Worm (Caenorhabditis elegans) whole organism, mixed stage, embryonic: ENCODE measurements around the gene sup-26.
A peak's percentile ranks its signal among the peaks of the same experiment; 100 is the strongest.

Experiments
- M03D4.4 ChIP-seq: sonication (generic microtip); optimal IDR thresholded peaks from 2 replicates; lab custom pipeline; 2017; ENCODE audit warnings: mild to moderate bottlenecking, missing genetic modification characterization, missing compliant biosample characterization
- bed-3 ChIP-seq: fragments of 200-800 bp; sonication (Bioruptor generic); optimal IDR thresholded peaks from 3 replicates; lab custom pipeline; 2018; ENCODE audit warnings: mild to moderate bottlenecking, missing genetic modification characterization, moderate library complexity, missing compliant biosample characterization
- blmp-1 ChIP-seq: fragments of 150-350 bp; optimal IDR thresholded peaks from 2 replicates; lab custom pipeline; 2014; ENCODE audit warnings: missing biosample characterization, missing genetic modification characterization
- ceh-39 ChIP-seq: fragments of 150-350 bp; optimal IDR thresholded peaks from 2 replicates; lab custom pipeline; 2014; ENCODE audit warnings: missing biosample characterization, missing genetic modification characterization
- ceh-43 ChIP-seq: fragments of 200-800 bp; sonication (Bioruptor generic); optimal IDR thresholded peaks from 2 replicates; lab custom pipeline; 2018; ENCODE audit warnings: mild to moderate bottlenecking, missing genetic modification characterization, moderate library complexity, missing compliant biosample characterization
- ceh-83 ChIP-seq: fragments of 200-800 bp; sonication (Bioruptor generic); optimal IDR thresholded peaks from 2 replicates; lab custom pipeline; 2018; ENCODE audit warnings: mild to moderate bottlenecking, missing genetic modification characterization, missing compliant biosample characterization
- ces-1 ChIP-seq: fragments of 150-350 bp; optimal IDR thresholded peaks from 2 replicates; lab custom pipeline; 2014; ENCODE audit warnings: missing biosample characterization, missing genetic modification reagents, missing genetic modification characterization
- cnd-1 ChIP-seq: fragments of 200-800 bp; sonication (Bioruptor generic); optimal IDR thresholded peaks from 2 replicates; lab custom pipeline; 2018; ENCODE audit warnings: mild to moderate bottlenecking, missing genetic modification characterization, missing compliant biosample characterization
- drap-1 ChIP-seq: fragments of 200-800 bp; sonication (Bioruptor generic); optimal IDR thresholded peaks from 3 replicates; lab custom pipeline; 2018; ENCODE audit warnings: mild to moderate bottlenecking, missing genetic modification characterization, missing compliant biosample characterization
- elt-1 ChIP-seq: sonication (generic microtip); optimal IDR thresholded peaks from 2 replicates; lab custom pipeline; 2017; ENCODE audit warnings: missing genetic modification characterization, mild to moderate bottlenecking, missing compliant biosample characterization, antibody characterized with exemption, moderate library complexity, borderline replicate concordance; ENCODE audit not compliant: insufficient read depth
- flh-1 ChIP-seq: fragments of 200-800 bp; sonication (Bioruptor generic); optimal IDR thresholded peaks from 2 replicates; lab custom pipeline; 2018; ENCODE audit warnings: mild to moderate bottlenecking, missing genetic modification characterization, moderate library complexity, missing compliant biosample characterization
- ham-2 ChIP-seq: fragments of 200-800 bp; sonication (Bioruptor generic); optimal IDR thresholded peaks from 2 replicates; lab custom pipeline; 2018; ENCODE audit warnings: mild to moderate bottlenecking, missing genetic modification characterization, missing compliant biosample characterization
- hlh-1 ChIP-seq: fragments of 150-350 bp; optimal IDR thresholded peaks from 2 replicates; lab custom pipeline; 2014; ENCODE audit warnings: missing biosample characterization, missing genetic modification reagents, missing genetic modification characterization
- lin-13 ChIP-seq: fragments of 150-350 bp; optimal IDR thresholded peaks from 2 replicates; lab custom pipeline; 2014; ENCODE audit warnings: missing biosample characterization, missing genetic modification characterization
- lsy-2 ChIP-seq: fragments of 150-350 bp; optimal IDR thresholded peaks from 2 replicates; lab custom pipeline; 2014; ENCODE audit warnings: missing biosample characterization, missing genetic modification characterization
- mab-5 ChIP-seq: fragments of 150-350 bp; optimal IDR thresholded peaks from 2 replicates; lab custom pipeline; 2014; ENCODE audit warnings: missing biosample characterization, missing genetic modification characterization
- mep-1 ChIP-seq: fragments of 150-350 bp; optimal IDR thresholded peaks from 2 replicates; lab custom pipeline; 2017; ENCODE audit warnings: missing biosample characterization, missing genetic modification reagents, missing genetic modification characterization, inconsistent platforms
- mls-2 ChIP-seq: sonication (generic microtip); optimal IDR thresholded peaks from 2 replicates; lab custom pipeline; 2016; ENCODE audit warnings: mild to moderate bottlenecking, missing genetic modification characterization, moderate library complexity, missing compliant biosample characterization
- nhr-12 ChIP-seq: fragments of 150-350 bp; optimal IDR thresholded peaks from 2 replicates; lab custom pipeline; 2014; ENCODE audit warnings: missing biosample characterization, missing genetic modification characterization
- nhr-2 ChIP-seq: fragments of 150-350 bp; optimal IDR thresholded peaks from 2 replicates; lab custom pipeline; 2014; ENCODE audit warnings: missing biosample characterization, missing genetic modification characterization
- nhr-237 ChIP-seq: fragments of 150-350 bp; optimal IDR thresholded peaks from 2 replicates; lab custom pipeline; 2014; ENCODE audit warnings: missing biosample characterization, missing genetic modification characterization
- nhr-28 ChIP-seq: fragments of 150-350 bp; optimal IDR thresholded peaks from 2 replicates; lab custom pipeline; 2014; ENCODE audit warnings: missing biosample characterization, missing genetic modification characterization
- nhr-76 ChIP-seq: sonication (generic microtip); optimal IDR thresholded peaks from 2 replicates; lab custom pipeline; 2017; ENCODE audit warnings: missing biosample characterization, missing genetic modification characterization
- pha-4 ChIP-seq: fragments of 150-350 bp; optimal IDR thresholded peaks from 2 replicates; lab custom pipeline; 2018; ENCODE audit warnings: missing biosample characterization, missing genetic modification reagents, missing genetic modification characterization
- sem-2 ChIP-seq: fragments of 200-800 bp; sonication (Bioruptor generic); optimal IDR thresholded peaks from 2 replicates; lab custom pipeline; 2018; ENCODE audit warnings: mild to moderate bottlenecking, missing genetic modification characterization, missing compliant biosample characterization
- snpc-4 ChIP-seq: fragments of 150-350 bp; optimal IDR thresholded peaks from 2 replicates; lab custom pipeline; 2014; ENCODE audit warnings: missing biosample characterization, missing genetic modification characterization
- sptf-1 ChIP-seq: sonication (generic microtip); optimal IDR thresholded peaks from 2 replicates; lab custom pipeline; 2017; ENCODE audit warnings: mild to moderate bottlenecking, missing genetic modification characterization, moderate library complexity, missing compliant biosample characterization
- tbx-8 ChIP-seq: fragments of 200-800 bp; sonication (Bioruptor generic); optimal IDR thresholded peaks from 2 replicates; lab custom pipeline; 2018; ENCODE audit warnings: mild to moderate bottlenecking, missing genetic modification characterization, moderate library complexity, missing compliant biosample characterization
- unc-120 ChIP-seq: sonication (generic microtip); optimal IDR thresholded peaks from 2 replicates; lab custom pipeline; 2017; ENCODE audit warnings: missing genetic modification characterization, missing compliant biosample characterization; ENCODE audit not compliant: poor library complexity, severe bottlenecking
- unc-39 ChIP-seq: fragments of 150-350 bp; optimal IDR thresholded peaks from 2 replicates; lab custom pipeline; 2014; ENCODE audit warnings: missing biosample characterization, missing genetic modification characterization
- unc-62 ChIP-seq: fragments of 150-350 bp; optimal IDR thresholded peaks from 2 replicates; lab custom pipeline; 2014; ENCODE audit warnings: missing biosample characterization, missing genetic modification reagents, missing genetic modification characterization
- zip-8 ChIP-seq: fragments of 150-350 bp; optimal IDR thresholded peaks from 2 replicates; lab custom pipeline; 2014; ENCODE audit warnings: missing biosample characterization, missing genetic modification characterization
- ztf-11 ChIP-seq: fragments of 150-350 bp; optimal IDR thresholded peaks from 2 replicates; lab custom pipeline; 2014; ENCODE audit warnings: missing biosample characterization, missing genetic modification characterization

Gene sup-26

DNA sequence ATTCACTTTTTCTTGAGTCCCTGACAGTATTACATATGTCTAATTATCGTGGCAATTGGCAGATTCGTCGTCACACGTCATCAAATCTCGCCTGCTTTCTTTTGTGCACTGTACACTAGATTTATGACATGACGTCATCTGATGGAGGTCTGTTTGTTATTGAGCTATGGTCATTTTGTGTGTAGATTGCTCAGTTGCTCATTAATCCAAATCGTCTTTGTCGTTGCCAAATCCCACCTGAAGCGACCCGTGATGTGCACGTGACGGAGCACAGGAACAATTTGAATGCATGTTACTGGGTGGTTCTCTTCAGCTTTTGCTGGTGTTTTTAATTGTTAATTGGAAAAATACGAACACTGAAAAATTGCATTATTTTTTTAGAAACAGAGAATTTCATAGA, 7.2 kb downstream of the sup-26 start:
- TF ChIP-seq lin-13 (tag; lab: Kevin White, UChicago) (no peak), mls-2 (tag; lab: Kevin White, UChicago) (peak; percentile 63), hlh-1 (tag; lab: Kevin White, UChicago) (no peak), unc-39 (tag; lab: Kevin White, UChicago) (no peak), snpc-4 (no peak), mep-1 (tag; lab: Kevin White, UChicago) (no peak), nhr-2 (tag; lab: Kevin White, UChicago) (peak; percentile 81), flh-1 (GFP tag; lab: Kevin White, UChicago) (no peak), elt-1 (no peak), cnd-1 (tag; lab: Kevin White, UChicago) (peak; percentile 37), ces-1 (no peak), nhr-237 (tag; lab: Kevin White, UChicago) (no peak), nhr-12 (tag; lab: Kevin White, UChicago) (no peak), ztf-11 (tag; lab: Kevin White, UChicago) (peak; percentile 50), unc-62 (peak; percentile 61), ceh-43 (GFP tag; lab: Kevin White, UChicago) (peak; percentile 25), zip-8 (tag; lab: Kevin White, UChicago) (peak; percentile 74), ceh-39 (tag; lab: Kevin White, UChicago) (peak; percentile 25), sem-2 (GFP tag; lab: Kevin White, UChicago) (no peak), blmp-1 (no peak), ceh-83 (no peak), sptf-1 (tag; lab: Kevin White, UChicago) (peak; percentile 8), tbx-8 (GFP tag; lab: Kevin White, UChicago) (no peak)
- TF ChIP-seq, all 35 proteins: peak for 9

DNA sequence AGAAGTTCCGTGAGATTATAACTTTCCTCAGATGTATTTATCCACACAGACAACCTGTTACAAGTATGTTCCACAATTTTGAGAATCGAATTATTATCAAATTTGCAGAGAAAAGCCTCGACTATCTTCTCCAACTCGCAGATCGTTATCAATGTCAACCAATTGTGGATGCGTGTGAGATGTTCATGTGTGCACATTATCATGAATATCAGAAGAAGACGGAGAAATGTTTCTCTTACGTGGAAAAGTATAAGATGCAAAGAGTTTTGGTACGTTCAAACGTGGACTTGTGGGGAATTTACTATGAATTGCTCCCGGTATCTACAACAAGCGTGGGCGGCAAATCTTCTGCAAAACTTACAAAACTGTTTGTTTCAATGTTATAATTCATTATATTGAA, 9.0 kb downstream of the sup-26 start:
- TF ChIP-seq snpc-4 (no peak), zip-8 (tag; lab: Kevin White, UChicago) (no peak), lin-13 (tag; lab: Kevin White, UChicago) (no peak), flh-1 (GFP tag; lab: Kevin White, UChicago) (no peak), nhr-76 (tag; lab: Kevin White, UChicago) (no peak), ces-1 (no peak), unc-62 (no peak), ztf-11 (tag; lab: Kevin White, UChicago) (no peak), nhr-12 (tag; lab: Kevin White, UChicago) (no peak), hlh-1 (tag; lab: Kevin White, UChicago) (no peak), elt-1 (no peak), ceh-83 (no peak), mab-5 (no peak), pha-4 (tag; lab: Kevin White, UChicago) (no peak), blmp-1 (no peak), bed-3 (no peak), tbx-8 (GFP tag; lab: Kevin White, UChicago) (no peak), sptf-1 (tag; lab: Kevin White, UChicago) (no peak), nhr-237 (tag; lab: Kevin White, UChicago) (no peak)
- TF ChIP-seq, all 35 proteins: peak for 0

DNA sequence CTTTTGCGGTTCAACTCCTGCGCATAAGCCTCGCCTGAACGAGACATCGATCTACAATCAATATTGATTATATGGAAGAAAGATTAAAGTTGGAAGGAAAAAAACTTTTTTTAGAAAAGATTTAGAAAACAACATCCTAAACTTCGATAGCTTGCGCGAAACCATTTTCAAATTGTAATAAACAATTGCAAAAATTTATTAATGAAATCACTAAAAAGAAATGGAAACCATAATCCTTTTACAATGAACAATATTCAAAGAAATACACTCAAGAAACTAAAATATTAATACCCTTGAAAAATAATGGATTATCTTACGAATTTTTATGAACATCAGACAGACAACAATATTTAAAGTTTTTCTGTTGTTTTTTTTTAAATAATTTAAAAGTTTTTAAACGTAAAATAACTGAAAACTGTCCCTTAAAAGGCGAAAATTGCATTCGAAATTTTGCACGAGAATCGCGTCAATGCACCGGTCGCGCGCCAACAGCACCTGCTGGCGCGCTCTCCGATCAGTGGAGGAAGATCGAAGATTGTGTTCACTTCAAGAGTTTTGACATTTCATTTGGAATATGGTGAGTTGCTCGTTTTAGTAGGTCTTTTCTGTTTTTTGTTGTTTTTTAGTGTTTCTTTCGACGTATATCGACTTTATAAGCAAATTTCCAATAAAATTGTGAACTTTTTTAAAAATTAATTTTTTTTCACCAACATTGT, 10.6 kb downstream of the sup-26 start, which contains the start of the genes sftb-1 and R10E4.1:
Gene sftb-1, minus strand, starts transcription at position 51 of the 716 bp plus-strand sequence.
Gene R10E4.1, plus strand, starts transcription at position 524 of the 716 bp plus-strand sequence.
- TF ChIP-seq mls-2 (tag; lab: Kevin White, UChicago) (no peak), drap-1 (no peak), nhr-237 (tag; lab: Kevin White, UChicago) (peak; percentile 51), ces-1 (peak; percentile 25), lin-13 (tag; lab: Kevin White, UChicago) (peak; percentile 74), mep-1 (tag; lab: Kevin White, UChicago) (peak; percentile 66), lsy-2 (peak; percentile 51), pha-4 (tag; lab: Kevin White, UChicago) (peak; percentile 45), hlh-1 (tag; lab: Kevin White, UChicago) (no peak)

DNA sequence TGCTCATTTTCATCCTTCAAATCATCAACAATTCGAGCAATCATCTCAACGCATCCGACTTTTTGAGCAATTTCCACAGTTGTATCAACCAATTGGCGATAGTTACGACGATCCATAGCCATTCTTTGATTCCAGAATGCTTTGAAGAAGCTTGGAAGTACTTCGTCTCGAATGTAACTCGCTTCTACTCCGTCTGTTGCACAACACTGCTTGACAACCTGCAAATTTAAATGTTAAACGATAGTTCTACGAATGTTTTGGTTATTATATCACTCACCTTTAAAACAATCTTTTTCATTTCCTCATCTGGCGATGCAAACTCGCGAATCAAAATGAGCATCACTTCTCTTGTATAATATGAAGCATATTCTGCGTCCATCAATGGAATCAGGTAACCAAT, 14.1 kb downstream of the sup-26 start:
- no peak for TF ChIP-seq unc-39 (tag; lab: Kevin White, UChicago)
- no peak for TF ChIP-seq mab-5
- no peak for TF ChIP-seq ces-1
- no peak for TF ChIP-seq elt-1
- TF ChIP-seq unc-62, result no peak
- no peak for TF ChIP-seq M03D4.4 (tag; lab: Kevin White, UChicago)
- TF ChIP-seq drap-1, result no peak
- no peak for TF ChIP-seq bed-3
- TF ChIP-seq mls-2 (tag; lab: Kevin White, UChicago), result no peak
- TF ChIP-seq cnd-1 (tag; lab: Kevin White, UChicago), result no peak
- TF ChIP-seq ceh-39 (tag; lab: Kevin White, UChicago), result no peak
- no peak for TF ChIP-seq ham-2
- TF ChIP-seq nhr-28 (tag; lab: Kevin White, UChicago), result no peak
- TF ChIP-seq blmp-1, result no peak
- TF ChIP-seq nhr-237 (tag; lab: Kevin White, UChicago), result no peak
- TF ChIP-seq unc-120 (tag; lab: Kevin White, UChicago), result no peak
- no peak for TF ChIP-seq nhr-12 (tag; lab: Kevin White, UChicago)
- TF ChIP-seq sptf-1 (tag; lab: Kevin White, UChicago), result no peak
